Worm (Caenorhabditis elegans) whole organism, mixed stage, embryonic: ENCODE measurements around the gene col-171.

Experiments
- M03D4.4 ChIP-seq: sonication (generic microtip); optimal IDR thresholded peaks from 2 replicates; lab custom pipeline; 2017; ENCODE audit warnings: mild to moderate bottlenecking, missing genetic modification characterization, missing compliant biosample characterization
- bed-3 ChIP-seq: fragments of 200-800 bp; sonication (Bioruptor generic); optimal IDR thresholded peaks from 3 replicates; lab custom pipeline; 2018; ENCODE audit warnings: mild to moderate bottlenecking, missing genetic modification characterization, moderate library complexity, missing compliant biosample characterization
- blmp-1 ChIP-seq: fragments of 150-350 bp; optimal IDR thresholded peaks from 2 replicates; lab custom pipeline; 2014; ENCODE audit warnings: missing biosample characterization, missing genetic modification characterization
- ceh-39 ChIP-seq: fragments of 150-350 bp; optimal IDR thresholded peaks from 2 replicates; lab custom pipeline; 2014; ENCODE audit warnings: missing biosample characterization, missing genetic modification characterization
- ceh-43 ChIP-seq: fragments of 200-800 bp; sonication (Bioruptor generic); optimal IDR thresholded peaks from 2 replicates; lab custom pipeline; 2018; ENCODE audit warnings: mild to moderate bottlenecking, missing genetic modification characterization, moderate library complexity, missing compliant biosample characterization
- ces-1 ChIP-seq: fragments of 150-350 bp; optimal IDR thresholded peaks from 2 replicates; lab custom pipeline; 2014; ENCODE audit warnings: missing biosample characterization, missing genetic modification reagents, missing genetic modification characterization
- cnd-1 ChIP-seq: fragments of 200-800 bp; sonication (Bioruptor generic); optimal IDR thresholded peaks from 2 replicates; lab custom pipeline; 2018; ENCODE audit warnings: mild to moderate bottlenecking, missing genetic modification characterization, missing compliant biosample characterization
- drap-1 ChIP-seq: fragments of 200-800 bp; sonication (Bioruptor generic); optimal IDR thresholded peaks from 3 replicates; lab custom pipeline; 2018; ENCODE audit warnings: mild to moderate bottlenecking, missing genetic modification characterization, missing compliant biosample characterization
- elt-1 ChIP-seq: sonication (generic microtip); optimal IDR thresholded peaks from 2 replicates; lab custom pipeline; 2017; ENCODE audit warnings: missing genetic modification characterization, mild to moderate bottlenecking, missing compliant biosample characterization, antibody characterized with exemption, moderate library complexity, borderline replicate concordance; ENCODE audit not compliant: insufficient read depth
- elt-3 ChIP-seq: fragments of 150-350 bp; optimal IDR thresholded peaks from 2 replicates; lab custom pipeline; 2014; ENCODE audit warnings: missing biosample characterization, missing genetic modification characterization
- ham-2 ChIP-seq: fragments of 200-800 bp; sonication (Bioruptor generic); optimal IDR thresholded peaks from 2 replicates; lab custom pipeline; 2018; ENCODE audit warnings: mild to moderate bottlenecking, missing genetic modification characterization, missing compliant biosample characterization
- hlh-1 ChIP-seq: fragments of 150-350 bp; optimal IDR thresholded peaks from 2 replicates; lab custom pipeline; 2014; ENCODE audit warnings: missing biosample characterization, missing genetic modification reagents, missing genetic modification characterization
- lin-32 ChIP-seq: fragments of 200-800 bp; sonication (Bioruptor generic); optimal IDR thresholded peaks from 2 replicates; lab custom pipeline; 2018; ENCODE audit warnings: mild to moderate bottlenecking, missing genetic modification characterization, missing compliant biosample characterization
- mab-5 ChIP-seq: fragments of 150-350 bp; optimal IDR thresholded peaks from 2 replicates; lab custom pipeline; 2014; ENCODE audit warnings: missing biosample characterization, missing genetic modification characterization
- mep-1 ChIP-seq: fragments of 150-350 bp; optimal IDR thresholded peaks from 2 replicates; lab custom pipeline; 2017; ENCODE audit warnings: missing biosample characterization, missing genetic modification reagents, missing genetic modification characterization, inconsistent platforms
- mls-2 ChIP-seq: sonication (generic microtip); optimal IDR thresholded peaks from 2 replicates; lab custom pipeline; 2016; ENCODE audit warnings: mild to moderate bottlenecking, missing genetic modification characterization, moderate library complexity, missing compliant biosample characterization
- nhr-12 ChIP-seq: fragments of 150-350 bp; optimal IDR thresholded peaks from 2 replicates; lab custom pipeline; 2014; ENCODE audit warnings: missing biosample characterization, missing genetic modification characterization
- nhr-2 ChIP-seq: fragments of 150-350 bp; optimal IDR thresholded peaks from 2 replicates; lab custom pipeline; 2014; ENCODE audit warnings: missing biosample characterization, missing genetic modification characterization
- nhr-237 ChIP-seq: fragments of 150-350 bp; optimal IDR thresholded peaks from 2 replicates; lab custom pipeline; 2014; ENCODE audit warnings: missing biosample characterization, missing genetic modification characterization
- nhr-28 ChIP-seq: fragments of 150-350 bp; optimal IDR thresholded peaks from 2 replicates; lab custom pipeline; 2014; ENCODE audit warnings: missing biosample characterization, missing genetic modification characterization
- pha-4 ChIP-seq: fragments of 150-350 bp; optimal IDR thresholded peaks from 2 replicates; lab custom pipeline; 2018; ENCODE audit warnings: missing biosample characterization, missing genetic modification reagents, missing genetic modification characterization
- sem-2 ChIP-seq: fragments of 200-800 bp; sonication (Bioruptor generic); optimal IDR thresholded peaks from 2 replicates; lab custom pipeline; 2018; ENCODE audit warnings: mild to moderate bottlenecking, missing genetic modification characterization, missing compliant biosample characterization
- snpc-4 ChIP-seq: fragments of 150-350 bp; optimal IDR thresholded peaks from 2 replicates; lab custom pipeline; 2014; ENCODE audit warnings: missing biosample characterization, missing genetic modification characterization
- sptf-1 ChIP-seq: sonication (generic microtip); optimal IDR thresholded peaks from 2 replicates; lab custom pipeline; 2017; ENCODE audit warnings: mild to moderate bottlenecking, missing genetic modification characterization, moderate library complexity, missing compliant biosample characterization
- tbx-8 ChIP-seq: fragments of 200-800 bp; sonication (Bioruptor generic); optimal IDR thresholded peaks from 2 replicates; lab custom pipeline; 2018; ENCODE audit warnings: mild to moderate bottlenecking, missing genetic modification characterization, moderate library complexity, missing compliant biosample characterization
- unc-120 ChIP-seq: sonication (generic microtip); optimal IDR thresholded peaks from 2 replicates; lab custom pipeline; 2017; ENCODE audit warnings: missing genetic modification characterization, missing compliant biosample characterization; ENCODE audit not compliant: poor library complexity, severe bottlenecking
- unc-39 ChIP-seq: fragments of 150-350 bp; optimal IDR thresholded peaks from 2 replicates; lab custom pipeline; 2014; ENCODE audit warnings: missing biosample characterization, missing genetic modification characterization
- unc-62 ChIP-seq: fragments of 150-350 bp; optimal IDR thresholded peaks from 2 replicates; lab custom pipeline; 2014; ENCODE audit warnings: missing biosample characterization, missing genetic modification reagents, missing genetic modification characterization
- zip-8 ChIP-seq: fragments of 150-350 bp; optimal IDR thresholded peaks from 2 replicates; lab custom pipeline; 2014; ENCODE audit warnings: missing biosample characterization, missing genetic modification characterization
- ztf-11 ChIP-seq: fragments of 150-350 bp; optimal IDR thresholded peaks from 2 replicates; lab custom pipeline; 2014; ENCODE audit warnings: missing biosample characterization, missing genetic modification characterization

Gene col-171

ce11 chrX:6338446-6338845 is 4.3 kb downstream of the col-171 start:
- TF ChIP-seq blmp-1 (tag; lab: Kevin White, UChicago) (no peak), hlh-1 (tag; lab: Kevin White, UChicago) (no peak), ham-2 (GFP tag; lab: Kevin White, UChicago) (no peak), sptf-1 (tag; lab: Kevin White, UChicago) (no peak), mep-1 (tag; lab: Kevin White, UChicago) (no peak), elt-1 (tag; lab: Kevin White, UChicago) (no peak), M03D4.4 (tag; lab: Kevin White, UChicago) (no peak), lin-32 (no peak), ztf-11 (no peak), ceh-39 (tag; lab: Kevin White, UChicago) (no peak), drap-1 (no peak), nhr-2 (no peak), sem-2 (GFP tag; lab: Kevin White, UChicago) (no peak), unc-62 (no peak), nhr-12 (tag; lab: Kevin White, UChicago) (no peak)

ce11 chrX:6341513-6341912 is 7.4 kb downstream of the col-171 start, which contains the start of gene C03B1.7:
TSS of gene C03B1.7 (plus strand) at chrX:6341813.
- TF ChIP-seq mep-1 (tag; lab: Kevin White, UChicago) (no peak), bed-3 (GFP tag; lab: Kevin White, UChicago) (no peak), ham-2 (GFP tag; lab: Kevin White, UChicago) (no peak), nhr-2 (peak; percentile 48), sem-2 (GFP tag; lab: Kevin White, UChicago) (no peak), lin-32 (no peak), ces-1 (GFP tag; lab: Kevin White, UChicago) (no peak), pha-4 (tag; lab: Kevin White, UChicago) (no peak)
- TF ChIP-seq, all 35 proteins: peak for 1

ce11 chrX:6345785-6346184 is 11.7 kb downstream of the col-171 start:
- TF ChIP-seq drap-1 (no peak), blmp-1 (tag; lab: Kevin White, UChicago) (no peak), ceh-43 (GFP tag; lab: Kevin White, UChicago) (no peak), sem-2 (GFP tag; lab: Kevin White, UChicago) (no peak), tbx-8 (GFP tag; lab: Kevin White, UChicago) (no peak), hlh-1 (tag; lab: Kevin White, UChicago) (no peak), ztf-11 (no peak)

ce11 chrX:6347013-6347412 is 12.9 kb downstream of the col-171 start, which contains the start of gene C03B1.9:
TSS of gene C03B1.9 (minus strand) at chrX:6347113.
- TF ChIP-seq ces-1 (GFP tag; lab: Kevin White, UChicago) (no peak), cnd-1 (tag; lab: Kevin White, UChicago) (no peak), nhr-237 (tag; lab: Kevin White, UChicago) (no peak), mab-5 (tag; lab: Kevin White, UChicago) (no peak), ceh-43 (GFP tag; lab: Kevin White, UChicago) (no peak), mls-2 (tag; lab: Kevin White, UChicago) (no peak), zip-8 (tag; lab: Kevin White, UChicago) (no peak), elt-3 (tag; lab: Kevin White, UChicago) (no peak), nhr-28 (tag; lab: Kevin White, UChicago) (no peak), bed-3 (GFP tag; lab: Kevin White, UChicago) (no peak), nhr-2 (no peak)

ce11 chrX:6350016-6350415 is 15.9 kb downstream of the col-171 start, which contains the start of gene C03B1.6:
TSS of gene C03B1.6 (plus strand) at chrX:6350316.
- TF ChIP-seq unc-39 (tag; lab: Kevin White, UChicago) (no peak), nhr-2 (no peak), blmp-1 (tag; lab: Kevin White, UChicago) (no peak), unc-120 (no peak), ztf-11 (no peak), unc-62 (no peak), snpc-4 (tag; lab: Kevin White, UChicago) (no peak), mls-2 (tag; lab: Kevin White, UChicago) (no peak), zip-8 (tag; lab: Kevin White, UChicago) (no peak), mep-1 (tag; lab: Kevin White, UChicago) (no peak), drap-1 (no peak)
